Worm (Caenorhabditis elegans): ENCODE measurements around the gene somi-1.
A peak's percentile ranks its signal among the peaks of the same experiment; 100 is the strongest.

The somi-1 gene

ce11 chrV:13391378-13392258, at the start of gene somi-1 (continued):
- TF ChIP-seq nhr-76 (tag; optimal IDR thresholded peaks at IDR 0.05) (no peak), nhr-28 (tag; optimal IDR thresholded peaks at IDR 0.05) (no peak), nhr-12 (tag; optimal IDR thresholded peaks at IDR 0.05) (no peak), mef-2 (tag; optimal IDR thresholded peaks at IDR 0.05) (no peak), nhr-11 (tag; optimal IDR thresholded peaks at IDR 0.05) (no peak), fkh-8 (tag; optimal IDR thresholded peaks at IDR 0.05) (no peak), fkh-4 (tag; optimal IDR thresholded peaks at IDR 0.05; ENCODE audit: borderline replicate concordance) (no peak), irx-1 (tag; optimal IDR thresholded peaks at IDR 0.05) (no peak), unc-30 (tag; optimal IDR thresholded peaks at IDR 0.05) (no peak), pag-3 (tag; optimal IDR thresholded peaks at IDR 0.05; ENCODE audit: borderline replicate concordance, insufficient read depth) (no peak), nhr-85 (tag) (peak; percentile 84), alr-1 (tag; optimal IDR thresholded peaks at IDR 0.05; ENCODE audit: borderline replicate concordance) (no peak), lin-35 (GFP tag; optimal IDR thresholded peaks at IDR 0.05) (peak in 1 of 2 experiments; percentile 1), egl-13 (tag; optimal IDR thresholded peaks at IDR 0.05) (no peak), isw-1 (GFP tag; IDR thresholded peaks at IDR 0.05) (no peak), elt-2 (tag; optimal IDR thresholded peaks at IDR 0.05) (no peak), aly-2 (tag; optimal IDR thresholded peaks at IDR 0.05) (no peak), hlh-4 (tag; optimal IDR thresholded peaks at IDR 0.05) (no peak), ama-1 (optimal IDR thresholded peaks at IDR 0.05) (no peak), tlp-1 (tag; optimal IDR thresholded peaks at IDR 0.05) (no peak), nhr-19 (GFP tag; conservative IDR thresholded peaks at IDR 0.05) (0 out of 2 replicates have a peak, but pooled peaks have one; percentile 2), fos-1 (tag; optimal IDR thresholded peaks at IDR 0.05) (no peak), C16A3.4 (tag; optimal IDR thresholded peaks at IDR 0.05) (no peak), lin-39 (tag; optimal IDR thresholded peaks at IDR 0.05) (no peak), nhr-20 (tag; optimal IDR thresholded peaks at IDR 0.05) (peak; percentile 45), nhr-84 (tag; optimal IDR thresholded peaks at IDR 0.05) (no peak), tbx-2 (tag; optimal IDR thresholded peaks at IDR 0.05) (no peak), elt-3 (tag; optimal IDR thresholded peaks at IDR 0.05) (peak in 1 of 6 experiments; percentile 28), nhr-71 (tag; optimal IDR thresholded peaks at IDR 0.05) (peak; percentile 38), xbp-1 (tag; optimal IDR thresholded peaks at IDR 0.05) (no peak), ceh-63 (GFP tag; optimal IDR thresholded peaks at IDR 0.05) (no peak), snu-23 (GFP tag; optimal IDR thresholded peaks at IDR 0.05) (peak; percentile 11), pax-3 (tag; optimal IDR thresholded peaks at IDR 0.05) (no peak), dsc-1 (tag; optimal IDR thresholded peaks at IDR 0.05) (no peak)

ce11 chrV:13437473-13438074, 46.4 kb upstream of the somi-1 start, which contains the start of gene mes-4:
Gene mes-4, minus strand, starts transcription at chrV:13437545.
- TF ChIP-seq ztf-11 (tag; optimal IDR thresholded peaks at IDR 0.05), result no peak
- no peak for TF ChIP-seq lin-39 (tag; optimal IDR thresholded peaks at IDR 0.05)
- no peak for TF ChIP-seq nhr-84 (tag; optimal IDR thresholded peaks at IDR 0.05)
- peak; percentile 4 for TF ChIP-seq blmp-1 (tag; optimal IDR thresholded peaks at IDR 0.05)
- peak; percentile 62 to 86 (median 81) for TF ChIP-seq dpl-1 (GFP tag; optimal IDR thresholded peaks at IDR 0.05)
- TF ChIP-seq C34B4.2 (tag; optimal IDR thresholded peaks at IDR 0.05), result no peak
- no peak for TF ChIP-seq ceh-82 (tag; optimal IDR thresholded peaks at IDR 0.05)
- TF ChIP-seq jun-1 (tag; optimal IDR thresholded peaks at IDR 0.05), result no peak
- no peak for TF ChIP-seq fkh-4 (tag; optimal IDR thresholded peaks at IDR 0.05; ENCODE audit: borderline replicate concordance)
- TF ChIP-seq nhr-47 (tag; optimal IDR thresholded peaks at IDR 0.05), result no peak
- peak in 1 of 2 experiments; percentile 78 for TF ChIP-seq efl-1 (optimal IDR thresholded peaks at IDR 0.05)
- peak; percentile 83 to 98 for TF ChIP-seq efl-1 (GFP tag; optimal IDR thresholded peaks at IDR 0.05 in 1 of 2)
- peak; percentile 51 to 87 for TF ChIP-seq lin-35 (GFP tag; optimal IDR thresholded peaks at IDR 0.05)
- TF ChIP-seq snpc-4 (tag; optimal IDR thresholded peaks at IDR 0.05), result no peak
- no peak for TF ChIP-seq Y116A8C.19 (tag; optimal IDR thresholded peaks at IDR 0.05; ENCODE audit: borderline replicate concordance)
- TF ChIP-seq unc-62 (GFP tag; optimal IDR thresholded peaks at IDR 0.05), result no peak
- no peak for TF ChIP-seq swsn-7 (tag; optimal IDR thresholded peaks at IDR 0.05)
- no peak for TF ChIP-seq egl-27 (tag; optimal IDR thresholded peaks at IDR 0.05)
- TF ChIP-seq snu-23 (GFP tag; optimal IDR thresholded peaks at IDR 0.05), result no peak

Data from whole organism, L1 larva.